Fruit fly (Drosophila melanogaster): ENCODE data around the gene Polr3A.
A peak's percentile ranks its signal among the peaks of the same experiment; 100 is the strongest.
"Not testable (repeated sequence)": the region's sequence is repeated elsewhere in the genome, so short reads cannot be mapped to it uniquely, and the experiment has no call there.

Polr3A gene

dm6 chrX:15760447-15761297 lies 2.1 kb upstream of the Polr3A start, which contains the start of the genes Graf and mRpL3:
TSS of gene Graf (minus strand) at chrX:15760733.
TSS of gene mRpL3 (plus strand) at chrX:15761248.
- TF ChIP-seq CG17801 (GFP tag; optimal IDR thresholded peaks at IDR 0.05; ENCODE audit: partially characterized antibody) = no peak

- no peak for TF ChIP-seq CG17801 (GFP tag; optimal IDR thresholded peaks at IDR 0.05; ENCODE audit: partially characterized antibody)
Observed at dm6 chrX:15761298-15761640, 1.5 kb upstream of the Polr3A start.

- TF ChIP-seq CG17801 (GFP tag; optimal IDR thresholded peaks at IDR 0.05; ENCODE audit: partially characterized antibody) = no peak
Observed at dm6 chrX:15766395-15766866, 3.7 kb downstream of the Polr3A start, which contains the start of gene CG8952. TSS of gene CG8952 (minus strand) at chrX:15766445.

- no peak for TF ChIP-seq CG17801 (GFP tag; optimal IDR thresholded peaks at IDR 0.05; ENCODE audit: partially characterized antibody)
Observed at dm6 chrX:15769457-15769856, 6.7 kb downstream of the Polr3A start, which contains the start of gene CG33172. TSS of gene CG33172 (plus strand) at chrX:15769664.

dm6 chrX:15772663-15773062 lies 9.9 kb downstream of the Polr3A start, which contains the start of gene CG43672:
TSS of gene CG43672 (plus strand) at chrX:15772963.
- TF ChIP-seq CG17801 (GFP tag; optimal IDR thresholded peaks at IDR 0.05; ENCODE audit: partially characterized antibody) = no peak

- TF ChIP-seq CG17801 (GFP tag; optimal IDR thresholded peaks at IDR 0.05; ENCODE audit: partially characterized antibody) = no peak
Observed at dm6 chrX:15778846-15779245, 16.1 kb downstream of the Polr3A start, which contains the start of gene CG43673. TSS of gene CG43673 (plus strand) at chrX:15779146.

- no peak for TF ChIP-seq CG17801 (GFP tag; optimal IDR thresholded peaks at IDR 0.05; ENCODE audit: partially characterized antibody)
Observed at dm6 chrX:15783610-15784009, 20.9 kb downstream of the Polr3A start, which contains the start of gene Efhc1.1. TSS of gene Efhc1.1 (minus strand) at chrX:15783710.

- TF ChIP-seq CG17801 (GFP tag; optimal IDR thresholded peaks at IDR 0.05; ENCODE audit: partially characterized antibody) = peak; percentile 25
Observed at dm6 chrX:15785429-15786239, 22.9 kb downstream of the Polr3A start, which contains the start of the genes Paf-AHalpha and mRpS30. TSS of gene Paf-AHalpha (minus strand) at chrX:15785583. TSS of gene mRpS30 (plus strand) at chrX:15786047.

dm6 chrX:15786242-15786641 lies 23.5 kb downstream of the Polr3A start:
- no peak for TF ChIP-seq CG17801 (GFP tag; optimal IDR thresholded peaks at IDR 0.05; ENCODE audit: partially characterized antibody)

- TF ChIP-seq CG17801 (GFP tag; optimal IDR thresholded peaks at IDR 0.05; ENCODE audit: partially characterized antibody) = peak; percentile 28
Observed at dm6 chrX:15788235-15789187, 25.8 kb downstream of the Polr3A start, which contains the start of gene Rhp. TSS of gene Rhp (plus strand) at chrX:15788897.

dm6 chrX:15795951-15796443 lies 33.2 kb downstream of the Polr3A start, which contains the start of gene sordd1:
TSS of gene sordd1 (minus strand) at chrX:15796028.
- TF ChIP-seq CG17801 (GFP tag; optimal IDR thresholded peaks at IDR 0.05; ENCODE audit: partially characterized antibody) = not testable (repeated sequence)

- not testable (repeated sequence) for TF ChIP-seq CG17801 (GFP tag; optimal IDR thresholded peaks at IDR 0.05; ENCODE audit: partially characterized antibody)
Observed at dm6 chrX:15799085-15799557, 36.4 kb downstream of the Polr3A start, which contains the start of the genes sordd2 and CG15602. TSS of gene sordd2 (minus strand) at chrX:15799162. TSS of gene CG15602 (plus strand) at chrX:15799426.

- TF ChIP-seq CG17801 (GFP tag; optimal IDR thresholded peaks at IDR 0.05; ENCODE audit: partially characterized antibody) = peak; percentile 6
Observed at dm6 chrX:15802880-15803650, 40.3 kb downstream of the Polr3A start.

All from ovary, adult (tissue).